Fruit fly (Drosophila melanogaster) whole organism, adult: ENCODE measurements around the gene CG4709.

Experiments
- CG7101 ChIP-seq: fragments of 200-800 bp; sonication (Bioruptor generic); optimal IDR thresholded peaks from 2 replicates; lab custom pipeline; 2018; ENCODE audit warnings: missing biosample characterization, mild to moderate bottlenecking, missing genetic modification characterization, moderate library complexity
- Mnt ChIP-seq: fragments of 200-800 bp; sonication (Bioruptor generic); optimal IDR thresholded peaks from 2 replicates; lab custom pipeline; 2016; ENCODE audit warnings: missing biosample characterization, mild to moderate bottlenecking, missing genetic modification characterization
- cic ChIP-seq: fragments of 200-800 bp; sonication (Bioruptor generic); optimal IDR thresholded peaks from 2 replicates; lab custom pipeline; 2017; ENCODE audit warnings: missing biosample characterization, mild to moderate bottlenecking, missing genetic modification characterization, moderate library complexity
- ovo ChIP-seq: fragments of 200-800 bp; sonication (Bioruptor generic); optimal IDR thresholded peaks from 2 replicates; lab custom pipeline; 2016; ENCODE audit warnings: missing biosample characterization, missing genetic modification characterization

DNA sequence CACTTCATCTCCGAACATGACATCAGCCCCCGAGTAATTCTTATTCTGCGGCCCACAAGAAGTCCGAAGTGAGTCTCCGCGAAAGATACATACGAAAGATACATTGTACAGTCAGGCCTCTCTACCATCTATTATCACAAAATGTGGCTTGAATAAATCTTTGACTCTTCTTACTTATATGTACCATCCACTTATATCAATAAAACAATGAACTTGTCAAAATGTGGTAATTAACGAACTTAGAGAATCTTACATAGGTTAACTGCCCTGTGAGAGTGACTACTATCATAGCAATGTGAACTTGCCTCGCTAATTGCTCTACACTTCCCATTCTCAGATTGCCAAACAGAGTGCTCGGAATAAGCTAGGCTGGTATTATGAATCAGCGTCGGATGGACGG is 47.5 kb upstream of the CG4709 start:
- TF ChIP-seq ovo (GFP tag; lab: Kevin White, UChicago) (no peak), CG7101 (no peak), Mnt (GFP tag; lab: Kevin White, UChicago) (no peak), cic (GFP tag; lab: Kevin White, UChicago) (no peak)
